Worm (Caenorhabditis elegans) whole organism, late embryonic: ENCODE results near the gene F26F4.12.

Experiments used
- C38D4.7 ChIP-seq: fragments of 200-800 bp; sonication (Bioruptor generic); optimal IDR thresholded peaks from 2 replicates; lab custom pipeline; 2018; ENCODE audit warnings: mild to moderate bottlenecking, missing genetic modification characterization, moderate library complexity, missing compliant biosample characterization
- F13H6.1 ChIP-seq: sonication (generic microtip); optimal IDR thresholded peaks from 2 replicates; lab custom pipeline; 2016; ENCODE audit warnings: missing genetic modification characterization, missing compliant biosample characterization
- K02D7.2 ChIP-seq: sonication (generic microtip); optimal IDR thresholded peaks from 2 replicates; lab custom pipeline; 2017; ENCODE audit warnings: mild to moderate bottlenecking, missing genetic modification characterization, missing compliant biosample characterization
- K09A11.1 ChIP-seq: sonication (generic microtip); optimal IDR thresholded peaks from 2 replicates; lab custom pipeline; 2017; ENCODE audit warnings: antibody characterized with exemption, mild to moderate bottlenecking, missing genetic modification characterization, missing compliant biosample characterization; ENCODE audit not compliant: insufficient read depth
- Y22D7AL.16 ChIP-seq: sonication (generic microtip); optimal IDR thresholded peaks from 2 replicates; lab custom pipeline; 2016; ENCODE audit warnings: missing genetic modification characterization, missing compliant biosample characterization
- ahr-1 ChIP-seq: sonication (generic microtip); optimal IDR thresholded peaks from 2 replicates; lab custom pipeline; 2016; ENCODE audit warnings: missing genetic modification characterization, missing compliant biosample characterization
- ama-1 ChIP-seq: fragments of 150-350 bp; optimal IDR thresholded peaks from 2 replicates; lab custom pipeline; 2014
- ceh-14 ChIP-seq: sonication (generic microtip); optimal IDR thresholded peaks from 2 replicates; lab custom pipeline; 2016; ENCODE audit warnings: missing genotype, missing genetic modification characterization, missing compliant biosample characterization
- ceh-18 ChIP-seq: sonication (generic microtip); optimal IDR thresholded peaks from 2 replicates; lab custom pipeline; 2016; ENCODE audit warnings: missing genetic modification characterization, missing compliant biosample characterization
- ceh-19 ChIP-seq: fragments of 200-800 bp; sonication (Bioruptor generic); optimal IDR thresholded peaks from 2 replicates; lab custom pipeline; 2018; ENCODE audit warnings: mild to moderate bottlenecking, missing genetic modification characterization, missing compliant biosample characterization
- ceh-2 ChIP-seq: sonication (generic microtip); optimal IDR thresholded peaks from 2 replicates; lab custom pipeline; 2016; ENCODE audit warnings: missing genotype, missing genetic modification characterization, missing compliant biosample characterization
- ceh-24 ChIP-seq: sonication (generic microtip); optimal IDR thresholded peaks from 2 replicates; lab custom pipeline; 2016; ENCODE audit warnings: mild to moderate bottlenecking, missing genetic modification characterization, missing compliant biosample characterization
- ceh-30 ChIP-seq: fragments of 150-350 bp; optimal IDR thresholded peaks from 2 replicates; lab custom pipeline; 2014; ENCODE audit warnings: missing biosample characterization, missing genetic modification characterization
- ceh-34 ChIP-seq: sonication (generic microtip); optimal IDR thresholded peaks from 2 replicates; lab custom pipeline; 2016; ENCODE audit warnings: mild to moderate bottlenecking, missing genetic modification characterization, missing compliant biosample characterization
- ceh-45 ChIP-seq: fragments of 200-800 bp; sonication (Bioruptor generic); IDR thresholded peaks from 2 replicates; pipeline ENCODE4 v1.3.6; 2022; ENCODE audit warnings: missing genetic modification reagents, missing genetic modification characterization, missing compliant biosample characterization
- ceh-48 ChIP-seq: sonication (generic microtip); optimal IDR thresholded peaks from 2 replicates; lab custom pipeline; 2016; ENCODE audit warnings: missing genetic modification characterization, inconsistent platforms, missing compliant biosample characterization
- ceh-6 ChIP-seq: fragments of 200-800 bp; sonication (Bioruptor generic); optimal IDR thresholded peaks from 2 replicates; lab custom pipeline; 2018; ENCODE audit warnings: mild to moderate bottlenecking, missing genetic modification characterization, missing compliant biosample characterization
- ceh-9 ChIP-seq: sonication (generic microtip); optimal IDR thresholded peaks from 2 replicates; lab custom pipeline; 2016; ENCODE audit warnings: mild to moderate bottlenecking, missing genetic modification characterization, inconsistent platforms, missing compliant biosample characterization
- che-1 ChIP-seq: sonication (generic microtip); optimal IDR thresholded peaks from 2 replicates; lab custom pipeline; 2016; ENCODE audit warnings: mild to moderate bottlenecking, missing genetic modification characterization, missing compliant biosample characterization
- dmd-4 ChIP-seq: sonication (generic microtip); optimal IDR thresholded peaks from 2 replicates; lab custom pipeline; 2016; ENCODE audit warnings: borderline replicate concordance, missing genetic modification characterization, missing compliant biosample characterization
- dve-1 ChIP-seq: sonication (generic microtip); optimal IDR thresholded peaks from 2 replicates; lab custom pipeline; 2017; ENCODE audit warnings: antibody characterized with exemption, mild to moderate bottlenecking, missing genetic modification characterization, missing compliant biosample characterization
- elt-4 ChIP-seq: sonication (generic microtip); optimal IDR thresholded peaks from 2 replicates; lab custom pipeline; 2016; ENCODE audit warnings: missing genetic modification characterization, missing compliant biosample characterization
- eyg-1 ChIP-seq: sonication (generic microtip); optimal IDR thresholded peaks from 2 replicates; lab custom pipeline; 2016; ENCODE audit warnings: missing genotype, missing genetic modification characterization, missing compliant biosample characterization
- fax-1 ChIP-seq: sonication (generic microtip); optimal IDR thresholded peaks from 2 replicates; lab custom pipeline; 2016; ENCODE audit warnings: missing genotype, missing genetic modification characterization, missing compliant biosample characterization
- fkh-6 ChIP-seq: sonication (generic microtip); optimal IDR thresholded peaks from 2 replicates; lab custom pipeline; 2016; ENCODE audit warnings: missing genetic modification characterization, missing compliant biosample characterization
- hlh-13 ChIP-seq: fragments of 200-800 bp; sonication (Bioruptor generic); optimal IDR thresholded peaks from 2 replicates; lab custom pipeline; 2018; ENCODE audit warnings: mild to moderate bottlenecking, missing genetic modification characterization, missing compliant biosample characterization
- hlh-15 ChIP-seq: sonication (generic microtip); optimal IDR thresholded peaks from 2 replicates; lab custom pipeline; 2016; ENCODE audit warnings: missing genetic modification characterization, missing compliant biosample characterization
- hlh-30 ChIP-seq: sonication (generic microtip); optimal IDR thresholded peaks from 2 replicates; lab custom pipeline; 2017; ENCODE audit warnings: antibody characterized with exemption, missing genetic modification characterization, missing compliant biosample characterization; ENCODE audit not compliant: insufficient read depth
- hlh-8 ChIP-seq: sonication (generic microtip); optimal IDR thresholded peaks from 2 replicates; lab custom pipeline; 2016; ENCODE audit warnings: missing genotype, missing genetic modification characterization, missing compliant biosample characterization
- lin-11 ChIP-seq: fragments of 200-800 bp; sonication (Bioruptor generic); optimal IDR thresholded peaks from 2 replicates; lab custom pipeline; 2018; ENCODE audit warnings: mild to moderate bottlenecking, missing genetic modification characterization, missing compliant biosample characterization
- madf-2 ChIP-seq: sonication (generic microtip); optimal IDR thresholded peaks from 2 replicates; lab custom pipeline; 2017; ENCODE audit warnings: missing genetic modification characterization, missing compliant biosample characterization
- mec-3 ChIP-seq: sonication (generic microtip); optimal IDR thresholded peaks from 2 replicates; lab custom pipeline; 2016; ENCODE audit warnings: borderline replicate concordance, missing genetic modification characterization, missing compliant biosample characterization
- nfya-1 ChIP-seq: sonication (generic microtip); optimal IDR thresholded peaks from 2 replicates; lab custom pipeline; 2017; ENCODE audit warnings: missing genetic modification characterization, mild to moderate bottlenecking, missing compliant biosample characterization, antibody characterized with exemption, moderate library complexity
- nhr-11 ChIP-seq: fragments of 150-350 bp; optimal IDR thresholded peaks from 2 replicates; lab custom pipeline; 2014; ENCODE audit warnings: missing biosample characterization, missing genetic modification characterization
- npax-4 ChIP-seq: sonication (generic microtip); optimal IDR thresholded peaks from 2 replicates; lab custom pipeline; 2016; ENCODE audit warnings: missing genetic modification characterization, missing compliant biosample characterization
- pat-9 ChIP-seq: fragments of 200-800 bp; sonication (Bioruptor generic); optimal IDR thresholded peaks from 2 replicates; lab custom pipeline; 2018; ENCODE audit warnings: mild to moderate bottlenecking, missing genetic modification characterization, moderate library complexity, missing compliant biosample characterization
- pha-2 ChIP-seq: sonication (generic microtip); optimal IDR thresholded peaks from 2 replicates; lab custom pipeline; 2017; ENCODE audit warnings: mild to moderate bottlenecking, missing genetic modification characterization, missing compliant biosample characterization
- pqm-1 ChIP-seq: sonication (generic microtip); optimal IDR thresholded peaks from 2 replicates; lab custom pipeline; 2016; ENCODE audit warnings: missing genetic modification characterization, missing compliant biosample characterization
- pros-1 ChIP-seq: fragments of 150-350 bp; optimal IDR thresholded peaks from 2 replicates; lab custom pipeline; 2014; ENCODE audit warnings: missing biosample characterization, missing genetic modification reagents, missing genetic modification characterization
- rnt-1 ChIP-seq: sonication (generic microtip); optimal IDR thresholded peaks from 2 replicates; lab custom pipeline; 2016; ENCODE audit warnings: missing genetic modification characterization, missing compliant biosample characterization
- sdc-2 ChIP-seq: sonication (generic microtip); optimal IDR thresholded peaks from 2 replicates; lab custom pipeline; 2016; ENCODE audit warnings: missing genotype, missing genetic modification characterization, missing compliant biosample characterization
- sox-4 ChIP-seq: sonication (generic microtip); optimal IDR thresholded peaks from 2 replicates; lab custom pipeline; 2017; ENCODE audit warnings: mild to moderate bottlenecking, missing genetic modification characterization, inconsistent platforms, missing compliant biosample characterization
- syd-9 ChIP-seq: sonication (generic microtip); optimal IDR thresholded peaks from 2 replicates; lab custom pipeline; 2016; ENCODE audit warnings: mild to moderate bottlenecking, missing genetic modification characterization, moderate library complexity, missing compliant biosample characterization
- tbx-2 ChIP-seq: sonication (generic microtip); optimal IDR thresholded peaks from 2 replicates; lab custom pipeline; 2016; ENCODE audit warnings: missing genetic modification characterization, missing compliant biosample characterization
- tbx-7 ChIP-seq: sonication (generic microtip); optimal IDR thresholded peaks from 2 replicates; lab custom pipeline; 2016; ENCODE audit warnings: missing genotype, missing genetic modification characterization, missing compliant biosample characterization
- unc-3 ChIP-seq, 2 experiments: fragments of 200-800 bp in 1 of 2; sonication (Bioruptor generic) in 1 of 2; sonication (generic microtip) in 1 of 2; conservative IDR thresholded peaks in 1 of 2; optimal IDR thresholded peaks in 1 of 2; 2 replicates each; pipeline versions ENCODE4 v1.3.6 to Lab custom; 2016 to 2022; ENCODE audit warnings: missing compliant biosample characterization in 2 of 2, missing genetic modification characterization in 2 of 2, missing genetic modification reagents in 1 of 2
- unc-55 ChIP-seq: sonication (generic microtip); optimal IDR thresholded peaks from 2 replicates; lab custom pipeline; 2017; ENCODE audit warnings: missing biosample characterization, missing genetic modification reagents, missing genetic modification characterization
- unc-86 ChIP-seq: sonication (generic microtip); optimal IDR thresholded peaks from 2 replicates; lab custom pipeline; 2016; ENCODE audit warnings: missing genetic modification characterization, missing compliant biosample characterization
- ztf-16 ChIP-seq: sonication (generic microtip); optimal IDR thresholded peaks from 2 replicates; lab custom pipeline; 2017; ENCODE audit warnings: missing genetic modification characterization, missing compliant biosample characterization

F26F4.12 gene

DNA sequence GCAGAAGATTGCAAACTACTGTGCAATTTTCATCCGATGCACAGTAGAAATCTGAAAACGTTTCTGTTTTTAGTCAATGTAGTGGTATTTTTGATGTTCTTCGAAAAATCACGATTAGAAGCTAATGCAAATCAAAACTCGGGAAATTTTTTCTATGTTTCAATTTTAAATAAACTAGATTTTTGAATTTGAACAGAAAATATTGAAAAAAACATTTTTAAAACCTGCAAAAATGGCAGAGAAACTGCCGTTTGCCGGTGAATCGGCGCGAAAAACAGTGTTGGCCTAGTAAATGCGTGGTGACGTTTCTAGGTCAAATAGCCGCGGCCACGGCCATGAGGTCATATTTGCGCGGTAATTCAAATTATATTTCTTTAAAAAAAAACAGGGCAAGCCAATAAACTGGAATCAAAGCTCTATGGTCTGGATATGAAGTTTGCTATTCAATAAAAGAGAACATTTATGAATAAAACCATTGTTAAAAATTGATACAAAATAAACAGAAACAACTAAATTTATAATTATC lies 20.4 kb upstream of the F26F4.12 start, which contains the start of gene set-2 (continued):
- no peak for TF ChIP-seq unc-3 (GFP tag; conservative IDR thresholded peaks at IDR 0.05; lab: Robert Waterston, UW)
- TF ChIP-seq unc-3 (tag; optimal IDR thresholded peaks at IDR 0.05; lab: Kevin White, UChicago) = no peak
- no peak for TF ChIP-seq nhr-11 (tag; lab: Kevin White, UChicago)
- no peak for TF ChIP-seq ceh-6 (GFP tag; lab: Kevin White, UChicago)
- TF ChIP-seq fax-1 = peak; percentile 62
- TF ChIP-seq sox-4 (tag; lab: Kevin White, UChicago) = no peak
- TF ChIP-seq hlh-15 = no peak
- TF ChIP-seq mec-3 (tag; lab: Kevin White, UChicago) = peak; percentile 74
- peak; percentile 33 for TF ChIP-seq F13H6.1
- TF ChIP-seq ceh-2 (tag; lab: Kevin White, UChicago) = peak; percentile 92
- TF ChIP-seq dmd-4 (tag; lab: Kevin White, UChicago) = no peak
- no peak for TF ChIP-seq Y22D7AL.16 (tag; lab: Kevin White, UChicago)
- no peak for TF ChIP-seq ceh-45 (GFP tag; lab: Robert Waterston, UW)
- peak; percentile 18 for TF ChIP-seq fkh-6
- peak; percentile 34 for TF ChIP-seq ahr-1 (tag; lab: Kevin White, UChicago)
- no peak for TF ChIP-seq npax-4 (tag; lab: Kevin White, UChicago)
- TF ChIP-seq C38D4.7 (GFP tag; lab: Kevin White, UChicago) = no peak
- TF ChIP-seq ceh-9 (tag; lab: Kevin White, UChicago) = no peak
- TF ChIP-seq unc-86 = no peak
- TF ChIP-seq hlh-8 = peak; percentile 60
- TF ChIP-seq pros-1 (tag; lab: Kevin White, UChicago) = no peak
- TF ChIP-seq hlh-30 = no peak
- TF ChIP-seq ceh-34 (tag; lab: Kevin White, UChicago) = peak; percentile 34
- no peak for TF ChIP-seq lin-11
- no peak for TF ChIP-seq ceh-19 (GFP tag; lab: Kevin White, UChicago)
- TF ChIP-seq madf-2 (tag; lab: Kevin White, UChicago) = no peak
- TF ChIP-seq K09A11.1 = no peak
- TF ChIP-seq sdc-2 (tag; lab: Kevin White, UChicago) = peak; percentile 51
- no peak for TF ChIP-seq ama-1 (lab: Kevin White, UChicago)
- peak; percentile 44 for TF ChIP-seq eyg-1 (tag; lab: Kevin White, UChicago)
- TF ChIP-seq ceh-48 (tag; lab: Kevin White, UChicago) = no peak
- no peak for TF ChIP-seq hlh-13 (GFP tag; lab: Kevin White, UChicago)
- peak; percentile 55 for TF ChIP-seq rnt-1 (tag; lab: Kevin White, UChicago)
- TF ChIP-seq tbx-7 = peak; percentile 87
- TF ChIP-seq pha-2 = peak; percentile 9
- TF ChIP-seq elt-4 (tag; lab: Kevin White, UChicago) = no peak
- no peak for TF ChIP-seq ceh-18
- no peak for TF ChIP-seq ceh-24 (tag; lab: Kevin White, UChicago)
- no peak for TF ChIP-seq che-1
- TF ChIP-seq dve-1 (tag; lab: Kevin White, UChicago) = no peak
- TF ChIP-seq ceh-30 (tag; lab: Kevin White, UChicago) = no peak
- TF ChIP-seq K02D7.2 (tag; lab: Kevin White, UChicago) = no peak
- no peak for TF ChIP-seq unc-55 (GFP tag; lab: Kevin White, UChicago)
- no peak for TF ChIP-seq pat-9 (tag; lab: Kevin White, UChicago)
- peak; percentile 93 for TF ChIP-seq tbx-2 (tag; lab: Kevin White, UChicago)
- TF ChIP-seq ceh-14 (tag; lab: Kevin White, UChicago) = peak; percentile 34
- TF ChIP-seq ztf-16 (tag; lab: Kevin White, UChicago) = no peak
- TF ChIP-seq nfya-1 (tag; lab: Kevin White, UChicago) = peak; percentile 32
- no peak for TF ChIP-seq pqm-1
- no peak for TF ChIP-seq syd-9 (tag; lab: Kevin White, UChicago)
